Fruit fly (Drosophila melanogaster): Measurements from ENCODE around the gene CG17325.

CG17325 gene

dm6 chr2L:18767815-18768214 lies 44.6 kb upstream of the CG17325 start:
- TF ChIP-seq dsx (GFP tag; optimal IDR thresholded peaks at IDR 0.05; ENCODE audit: poor library complexity, severe bottlenecking): no peak
- TF ChIP-seq Lpt (GFP tag; optimal IDR thresholded peaks at IDR 0.05): no peak
- TF ChIP-seq CG1621 (tag; optimal IDR thresholded peaks at IDR 0.05): no peak
- no peak for TF ChIP-seq Sox14 (GFP tag; optimal IDR thresholded peaks at IDR 0.05)
- TF ChIP-seq CG10631 (GFP tag; optimal IDR thresholded peaks at IDR 0.05): no peak
- TF ChIP-seq esn (GFP tag; optimal IDR thresholded peaks at IDR 0.05): no peak
- TF ChIP-seq CG4318 (GFP tag; optimal IDR thresholded peaks at IDR 0.05): no peak
- TF ChIP-seq fkh (GFP tag; optimal IDR thresholded peaks at IDR 0.05): no peak
- TF ChIP-seq vri (GFP tag; optimal IDR thresholded peaks at IDR 0.05): no peak
- no peak for TF ChIP-seq CG6792 (GFP tag; optimal IDR thresholded peaks at IDR 0.05)
- TF ChIP-seq OdsH (GFP tag; optimal IDR thresholded peaks at IDR 0.05): no peak
- no peak for TF ChIP-seq svp (GFP tag)
- no peak for TF ChIP-seq Hr38 (GFP tag; optimal IDR thresholded peaks at IDR 0.05)
- TF ChIP-seq Eip93F (GFP tag; optimal IDR thresholded peaks at IDR 0.05): no peak
- TF ChIP-seq CG6276 (GFP tag; optimal IDR thresholded peaks at IDR 0.05): no peak
- TF ChIP-seq Eip75B (GFP tag; optimal IDR thresholded peaks at IDR 0.05): no peak
- no peak for TF ChIP-seq CG15336 (GFP tag; IDR thresholded peaks at IDR 0.05)
- TF ChIP-seq Ets96B (tag; optimal IDR thresholded peaks at IDR 0.05): no peak
- TF ChIP-seq CG31627 (GFP tag; optimal IDR thresholded peaks at IDR 0.05): no peak
- no peak for TF ChIP-seq cyc (GFP tag; optimal IDR thresholded peaks at IDR 0.05)

- no peak for TF ChIP-seq Eip78C (GFP tag)
- no peak for TF ChIP-seq CG6792 (GFP tag; optimal IDR thresholded peaks at IDR 0.05)
- no peak for TF ChIP-seq CG11762 (GFP tag; optimal IDR thresholded peaks at IDR 0.05; ENCODE audit: insufficient read depth)
- no peak for TF ChIP-seq Gug (GFP tag; IDR thresholded peaks at IDR 0.05)
- no peak for TF ChIP-seq CG7368 (GFP tag; optimal IDR thresholded peaks at IDR 0.05)
- no peak for TF ChIP-seq Hr39 (GFP tag; optimal IDR thresholded peaks at IDR 0.05)
- no peak for TF ChIP-seq lz (GFP tag; optimal IDR thresholded peaks at IDR 0.05)
- TF ChIP-seq CG16779 (tag; optimal IDR thresholded peaks at IDR 0.05): no peak
- no peak for TF ChIP-seq topi (GFP tag; optimal IDR thresholded peaks at IDR 0.05)
- no peak for TF ChIP-seq vri (GFP tag; optimal IDR thresholded peaks at IDR 0.05)
- TF ChIP-seq Hr38 (GFP tag; optimal IDR thresholded peaks at IDR 0.05): no peak
- TF ChIP-seq CG6854 (GFP tag; optimal IDR thresholded peaks at IDR 0.05): no peak
- no peak for TF ChIP-seq Hr4 (GFP tag; optimal IDR thresholded peaks at IDR 0.05)
- TF ChIP-seq CG3919 (GFP tag; optimal IDR thresholded peaks at IDR 0.05): no peak
- no peak for TF ChIP-seq CG8632 (GFP tag; optimal IDR thresholded peaks at IDR 0.05)
- TF ChIP-seq Sox14 (GFP tag; optimal IDR thresholded peaks at IDR 0.05): no peak
- TF ChIP-seq CG11294 (GFP tag; IDR thresholded peaks at IDR 0.05): no peak
- TF ChIP-seq ss (GFP tag; optimal IDR thresholded peaks at IDR 0.05): no peak
- TF ChIP-seq net (GFP tag; optimal IDR thresholded peaks at IDR 0.05): no peak
- no peak for TF ChIP-seq CG15336 (GFP tag; IDR thresholded peaks at IDR 0.05)
Observed at dm6 chr2L:18775274-18775673, 37.2 kb upstream of the CG17325 start.

- TF ChIP-seq CG6276 (GFP tag; optimal IDR thresholded peaks at IDR 0.05) (no peak), Eip78C (GFP tag) (peak; percentile 41), net (GFP tag; optimal IDR thresholded peaks at IDR 0.05) (no peak), Sox15 (GFP tag; optimal IDR thresholded peaks at IDR 0.05) (no peak)
Observed at dm6 chr2L:18776559-18776958, 35.9 kb upstream of the CG17325 start.

dm6 chr2L:18777442-18777841 lies 35.0 kb upstream of the CG17325 start:
- TF ChIP-seq CG10669 (GFP tag; optimal IDR thresholded peaks at IDR 0.05) (no peak), CG11902 (GFP tag; optimal IDR thresholded peaks at IDR 0.05) (no peak), dsx (GFP tag; optimal IDR thresholded peaks at IDR 0.05; ENCODE audit: poor library complexity, severe bottlenecking) (no peak), fkh (GFP tag; optimal IDR thresholded peaks at IDR 0.05) (no peak), Eip78C (GFP tag) (peak; percentile 32), CG6808 (GFP tag; optimal IDR thresholded peaks at IDR 0.05) (no peak)

Measured in whole organism, prepupa.